Worm (Caenorhabditis elegans) whole organism, young adult: ENCODE measurements around the gene glit-1.

ENCODE experiments used
- B0261.1 ChIP-seq: sonication (generic microtip); optimal IDR thresholded peaks from 2 replicates; lab custom pipeline; 2016; ENCODE audit warnings: mild to moderate bottlenecking, missing genetic modification characterization, moderate library complexity, missing compliant biosample characterization
- D2030.7 ChIP-seq: fragments of 200-800 bp; sonication (Bioruptor generic); IDR thresholded peaks from 2 replicates; pipeline ENCODE4 v1.3.6; 2022; ENCODE audit warnings: missing genetic modification reagents, missing genetic modification characterization, missing compliant biosample characterization
- F10E7.11 ChIP-seq: sonication (generic microtip); optimal IDR thresholded peaks from 2 replicates; lab custom pipeline; 2017; ENCODE audit warnings: mild to moderate bottlenecking, missing genetic modification characterization, moderate library complexity, missing compliant biosample characterization
- F22D6.2 ChIP-seq: sonication (generic microtip); optimal IDR thresholded peaks from 2 replicates; lab custom pipeline; 2016; ENCODE audit warnings: mild to moderate bottlenecking, missing genetic modification characterization, missing compliant biosample characterization
- F23B12.7 ChIP-seq: sonication (generic microtip); optimal IDR thresholded peaks from 2 replicates; lab custom pipeline; 2017; ENCODE audit warnings: missing genetic modification characterization, mild to moderate bottlenecking, missing compliant biosample characterization, antibody characterized with exemption, moderate library complexity; ENCODE audit not compliant: insufficient read depth
- F33H1.4 ChIP-seq: fragments of 200-800 bp; sonication (Bioruptor generic); IDR thresholded peaks from 2 replicates; pipeline ENCODE4 v1.3.6; 2022; ENCODE audit warnings: missing genetic modification reagents, missing genetic modification characterization, missing compliant biosample characterization
- F39B2.1 ChIP-seq: fragments of 200-800 bp; sonication (Bioruptor generic); IDR thresholded peaks from 2 replicates; pipeline ENCODE4 v1.3.6; 2022; ENCODE audit warnings: missing genetic modification reagents, missing genetic modification characterization, missing compliant biosample characterization
- F55B11.4 ChIP-seq: sonication (generic microtip); optimal IDR thresholded peaks from 2 replicates; lab custom pipeline; 2016; ENCODE audit warnings: missing compliant biosample characterization, missing genetic modification characterization, borderline replicate concordance; ENCODE audit not compliant: insufficient read depth
- F57A8.1 ChIP-seq: fragments of 200-800 bp; sonication (Bioruptor generic); optimal IDR thresholded peaks from 2 replicates; lab custom pipeline; 2018; ENCODE audit warnings: mild to moderate bottlenecking, missing genetic modification characterization, moderate library complexity, missing compliant biosample characterization
- F57C9.4 ChIP-seq: sonication (generic microtip); optimal IDR thresholded peaks from 2 replicates; lab custom pipeline; 2017; ENCODE audit warnings: mild to moderate bottlenecking, missing genetic modification characterization, missing compliant biosample characterization
- K11D2.4 ChIP-seq: fragments of 200-800 bp; sonication (Bioruptor generic); IDR thresholded peaks from 2 replicates; pipeline ENCODE4 v1.3.6; 2022; ENCODE audit warnings: missing genetic modification reagents, missing genetic modification characterization, missing compliant biosample characterization
- T07F8.4 ChIP-seq: sonication (generic microtip); optimal IDR thresholded peaks from 2 replicates; lab custom pipeline; 2016; ENCODE audit warnings: mild to moderate bottlenecking, missing genetic modification characterization, moderate library complexity, missing compliant biosample characterization
- Y53G8AR.9 ChIP-seq: fragments of 200-800 bp; sonication (Bioruptor generic); conservative IDR thresholded peaks from 2 replicates; pipeline ENCODE4 v1.3.6; 2022; ENCODE audit warnings: missing genetic modification reagents, missing genetic modification characterization, missing compliant biosample characterization
- Y79H2A.3 ChIP-seq: fragments of 200-800 bp; sonication (Bioruptor generic); conservative IDR thresholded peaks from 2 replicates; pipeline ENCODE4 v1.3.6; 2022; ENCODE audit warnings: missing genetic modification reagents, missing genetic modification characterization, missing compliant biosample characterization
- ama-1 ChIP-seq, 3 experiments: fragments of 150-350 bp in 1 of 3; sonication (generic microtip) in 2 of 3; optimal IDR thresholded peaks; 2 replicates each; lab custom pipeline; 2014 to 2018; ENCODE audit warnings: missing biosample characterization in 2 of 3, missing genetic modification characterization in 2 of 3, missing genetic modification reagents in 2 of 3
- attf-3 ChIP-seq: fragments of 200-800 bp; sonication (Bioruptor generic); conservative IDR thresholded peaks from 2 replicates; pipeline ENCODE4 v1.3.6; 2022; ENCODE audit warnings: missing genetic modification reagents, missing genetic modification characterization, missing compliant biosample characterization
- bed-2 ChIP-seq: fragments of 200-800 bp; sonication (Bioruptor generic); IDR thresholded peaks from 2 replicates; pipeline ENCODE4 v1.3.6; 2022; ENCODE audit warnings: missing genetic modification reagents, missing genetic modification characterization, missing compliant biosample characterization
- cebp-1 ChIP-seq, 2 experiments: fragments of 200-800 bp in 1 of 2; sonication (Bioruptor generic) in 1 of 2; sonication (generic microtip) in 1 of 2; IDR thresholded peaks in 1 of 2; optimal IDR thresholded peaks in 1 of 2; 2 replicates each; pipeline versions ENCODE4 v1.3.6 to Lab custom; 2017 to 2022; ENCODE audit warnings: missing compliant biosample characterization in 2 of 2, missing genetic modification characterization in 2 of 2, mild to moderate bottlenecking in 1 of 2, missing genetic modification reagents in 1 of 2, moderate library complexity in 1 of 2
- ceh-27 ChIP-seq: fragments of 200-800 bp; sonication (Bioruptor generic); optimal IDR thresholded peaks from 2 replicates; lab custom pipeline; 2018; ENCODE audit warnings: mild to moderate bottlenecking, missing genetic modification characterization, moderate library complexity, missing compliant biosample characterization
- ceh-40 ChIP-seq: fragments of 200-800 bp; sonication (Bioruptor generic); IDR thresholded peaks from 2 replicates; pipeline ENCODE4 v1.3.6; 2022; ENCODE audit warnings: missing genetic modification characterization, missing compliant biosample characterization
- dox-1 ChIP-seq: fragments of 200-800 bp; sonication (Bioruptor generic); IDR thresholded peaks from 2 replicates; pipeline ENCODE4 v1.3.6; 2022; ENCODE audit warnings: missing genetic modification reagents, missing genetic modification characterization, missing compliant biosample characterization
- egrh-3 ChIP-seq: fragments of 200-800 bp; sonication (Bioruptor generic); IDR thresholded peaks from 2 replicates; pipeline ENCODE4 v1.3.6; 2022; ENCODE audit warnings: missing genetic modification reagents, missing genetic modification characterization, missing compliant biosample characterization
- hlh-12 ChIP-seq: sonication (generic microtip); optimal IDR thresholded peaks from 2 replicates; lab custom pipeline; 2016; ENCODE audit warnings: missing genetic modification characterization, missing compliant biosample characterization
- hmg-1.2 ChIP-seq: fragments of 200-800 bp; sonication (Bioruptor generic); IDR thresholded peaks from 2 replicates; pipeline ENCODE4 v1.3.6; 2022; ENCODE audit warnings: missing genetic modification reagents, missing genetic modification characterization, missing compliant biosample characterization
- hmg-20 ChIP-seq: fragments of 200-800 bp; sonication (Bioruptor generic); IDR thresholded peaks from 2 replicates; pipeline ENCODE4 v1.3.6; 2022; ENCODE audit warnings: missing genetic modification reagents, missing genetic modification characterization, missing compliant biosample characterization
- lsl-1 ChIP-seq: fragments of 200-800 bp; sonication (Bioruptor generic); optimal IDR thresholded peaks from 2 replicates; lab custom pipeline; 2018; ENCODE audit warnings: mild to moderate bottlenecking, missing genetic modification characterization, moderate library complexity, missing compliant biosample characterization
- madf-6 ChIP-seq: fragments of 200-800 bp; sonication (Bioruptor generic); IDR thresholded peaks from 2 replicates; pipeline ENCODE4 v1.3.6; 2022; ENCODE audit warnings: missing genetic modification reagents, missing genetic modification characterization, missing compliant biosample characterization
- mxl-1 ChIP-seq: sonication (generic microtip); optimal IDR thresholded peaks from 2 replicates; lab custom pipeline; 2016; ENCODE audit warnings: missing genetic modification characterization, missing compliant biosample characterization
- nfya-1 ChIP-seq: sonication (generic microtip); optimal IDR thresholded peaks from 2 replicates; lab custom pipeline; 2017; ENCODE audit warnings: antibody characterized with exemption, missing compliant biosample characterization, missing genetic modification characterization, borderline replicate concordance; ENCODE audit not compliant: insufficient read depth
- nhr-80 ChIP-seq: sonication (generic microtip); optimal IDR thresholded peaks from 2 replicates; lab custom pipeline; 2016; ENCODE audit warnings: missing genetic modification characterization, missing compliant biosample characterization
- rpc-1 ChIP-seq, 2 experiments: fragments of 150-350 bp in 1 of 2; sonication (generic microtip) in 1 of 2; optimal IDR thresholded peaks; 2 replicates each; lab custom pipeline; 2014 to 2018; ENCODE audit warnings: missing biosample characterization in 1 of 2, missing genetic modification characterization in 1 of 2, missing genetic modification reagents in 1 of 2, missing genotype in 1 of 2
- snpc-3.4 ChIP-seq: sonication (generic microtip); optimal IDR thresholded peaks from 2 replicates; lab custom pipeline; 2017; ENCODE audit warnings: missing genetic modification characterization, mild to moderate bottlenecking, missing compliant biosample characterization, antibody characterized with exemption, moderate library complexity, missing genotype, missing genetic modification reagents
- snpc-4 ChIP-seq, 5 experiments: fragments of 150-350 bp in 1 of 5; sonication (generic microtip) in 4 of 5; optimal IDR thresholded peaks; 2 replicates each; lab custom pipeline; 2014 to 2018; ENCODE audit warnings: missing genetic modification characterization in 5 of 5, missing biosample characterization in 3 of 5, antibody characterized with exemption in 2 of 5, mild to moderate bottlenecking in 2 of 5, missing compliant biosample characterization in 2 of 5, missing genotype in 2 of 5, moderate library complexity in 2 of 5, missing genetic modification reagents in 1 of 5
- tbp1 ChIP-seq: fragments of 200-800 bp; sonication (Bioruptor generic); optimal IDR thresholded peaks from 2 replicates; lab custom pipeline; 2018; ENCODE audit warnings: mild to moderate bottlenecking, missing genetic modification characterization, missing compliant biosample characterization
- tlf-1 ChIP-seq: fragments of 200-800 bp; sonication (Bioruptor generic); optimal IDR thresholded peaks from 2 replicates; lab custom pipeline; 2018; ENCODE audit warnings: mild to moderate bottlenecking, missing genetic modification characterization, missing compliant biosample characterization
- xnd-1 ChIP-seq: sonication (generic microtip); optimal IDR thresholded peaks from 2 replicates; lab custom pipeline; 2016; ENCODE audit warnings: missing genotype, missing genetic modification reagents, missing genetic modification characterization, missing compliant biosample characterization
- zfh-2 ChIP-seq: fragments of 200-800 bp; sonication (Bioruptor generic); conservative IDR thresholded peaks from 2 replicates; pipeline ENCODE4 v1.3.6; 2022; ENCODE audit warnings: missing genetic modification reagents, missing genetic modification characterization, missing compliant biosample characterization
- ztf-28 ChIP-seq: fragments of 200-800 bp; sonication (Bioruptor generic); IDR thresholded peaks from 2 replicates; pipeline ENCODE4 v1.3.6; 2022; ENCODE audit warnings: missing genetic modification reagents, missing genetic modification characterization, missing compliant biosample characterization
- ztf-3 ChIP-seq: fragments of 200-800 bp; sonication (Bioruptor generic); optimal IDR thresholded peaks from 2 replicates; lab custom pipeline; 2018; ENCODE audit warnings: mild to moderate bottlenecking, missing genetic modification characterization, missing compliant biosample characterization

glit-1 gene

DNA sequence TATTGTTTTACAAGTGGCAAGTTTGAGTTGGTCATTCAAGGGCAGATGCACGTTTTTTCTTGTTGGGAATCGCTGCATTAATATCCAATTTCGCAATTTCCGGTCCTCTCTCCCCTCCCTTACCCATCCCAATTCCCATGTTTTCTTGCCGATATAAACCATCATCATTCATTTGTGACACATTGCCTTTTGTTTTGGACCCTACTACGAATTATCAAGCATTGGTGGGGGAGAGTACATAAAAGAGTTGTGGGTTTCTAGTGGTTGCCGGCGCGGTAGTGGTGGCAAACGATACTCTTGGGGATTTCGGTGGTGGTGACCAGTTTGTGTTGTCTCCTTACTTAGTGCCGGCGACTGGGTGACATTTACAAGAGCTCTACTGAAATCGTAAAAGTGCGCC lies 30.2 kb downstream of the glit-1 start:
- TF ChIP-seq D2030.7 (no peak), snpc-4 (GFP tag; optimal IDR thresholded peaks at IDR 0.05; lab: Kevin White, UChicago) (no peak), snpc-4 (tag; optimal IDR thresholded peaks at IDR 0.05; lab: Kevin White, UChicago) (no peak)

- TF ChIP-seq dox-1 (GFP tag; lab: Robert Waterston, UW) (peak; percentile 47; the same call in 1 of the 2 replicates), hmg-20 (GFP tag; lab: Robert Waterston, UW) (no peak), F57C9.4 (tag; lab: Kevin White, UChicago) (no peak), lsl-1 (GFP tag; lab: Kevin White, UChicago) (no peak), nhr-80 (tag; lab: Kevin White, UChicago) (peak; percentile 55), zfh-2 (peak; percentile 79)
These were observed 32.0 kb downstream of the glit-1 start for ce11 chrX:4744037-4744436.

DNA sequence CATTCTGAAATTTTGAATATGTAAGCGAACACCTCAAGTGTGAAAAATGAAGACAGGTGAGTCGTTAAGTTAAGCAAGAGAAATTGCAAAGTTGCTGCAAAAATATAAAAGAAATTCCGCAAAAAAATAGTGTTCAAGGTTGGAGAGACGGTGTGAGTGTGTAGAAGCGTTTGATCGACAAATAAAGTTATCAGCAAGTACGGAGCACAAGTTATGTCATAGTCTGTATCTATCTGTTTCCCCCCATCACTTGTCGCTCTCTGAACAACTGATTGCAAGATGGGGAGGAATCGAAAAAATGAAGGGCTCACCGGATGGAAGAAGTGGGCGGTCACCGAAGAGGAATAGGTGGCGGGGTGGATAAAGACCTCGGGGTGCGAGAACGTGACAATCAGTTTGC lies 37.0 kb downstream of the glit-1 start, which contains the start of gene lon-2:
TSS of gene lon-2 (minus strand) at position 4 of the 400 bp plus-strand sequence.
- no peak for TF ChIP-seq xnd-1 (tag; lab: Kevin White, UChicago)
- no peak for TF ChIP-seq bed-2
- no peak for TF ChIP-seq hmg-20 (GFP tag; lab: Robert Waterston, UW)
- TF ChIP-seq B0261.1 = no peak
- no peak for TF ChIP-seq ztf-28 (GFP tag; lab: Robert Waterston, UW)
- TF ChIP-seq hmg-1.2 (GFP tag; lab: Robert Waterston, UW) = no peak
- no peak for TF ChIP-seq cebp-1 (GFP tag; IDR thresholded peaks at IDR 0.05; lab: Robert Waterston, UW)
- TF ChIP-seq cebp-1 (tag; optimal IDR thresholded peaks at IDR 0.05; lab: Kevin White, UChicago) = no peak
- TF ChIP-seq nhr-80 (tag; lab: Kevin White, UChicago) = peak; percentile 86
- TF ChIP-seq, all 124 proteins: peak for 1

ce11 chrX:4754725-4755124 lies 42.6 kb downstream of the glit-1 start, which contains the start of gene C39E6.2:
TSS of gene C39E6.2 (minus strand) at chrX:4755118.
- no peak for TF ChIP-seq F23B12.7 (tag; lab: Kevin White, UChicago)
- no peak for TF ChIP-seq ceh-40 (GFP tag; lab: Robert Waterston, UW)
- no peak for TF ChIP-seq ama-1 (optimal IDR thresholded peaks at IDR 0.05; lab: Kevin White, UChicago)
- no peak for TF ChIP-seq ama-1 (GFP tag; optimal IDR thresholded peaks at IDR 0.05; lab: Kevin White, UChicago)
- TF ChIP-seq Y53G8AR.9 (GFP tag; lab: Robert Waterston, UW) = no peak
- no peak for TF ChIP-seq F39B2.1
- no peak for TF ChIP-seq tlf-1 (GFP tag; lab: Kevin White, UChicago)
- no peak for TF ChIP-seq xnd-1 (tag; lab: Kevin White, UChicago)

DNA sequence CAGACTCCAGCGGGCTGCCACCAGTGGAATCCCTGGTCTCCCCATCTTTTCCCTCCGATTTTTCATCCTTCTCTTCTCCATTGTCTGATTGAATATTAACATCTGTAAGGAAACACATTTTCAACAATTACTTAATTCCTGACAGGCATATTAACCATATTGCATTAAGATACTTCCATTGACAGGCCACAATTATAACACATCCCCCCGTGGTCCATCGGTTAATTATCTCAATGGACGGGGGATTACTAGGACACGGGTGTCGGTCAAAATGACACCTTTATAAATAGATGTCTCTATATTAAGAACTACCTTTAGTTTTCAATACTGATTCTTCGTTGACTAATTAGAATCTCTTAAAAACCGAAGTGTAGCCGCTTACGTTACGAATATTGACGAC lies 47.6 kb downstream of the glit-1 start:
- TF ChIP-seq egrh-3 (no peak), F55B11.4 (tag; lab: Kevin White, UChicago) (no peak), nfya-1 (tag; lab: Kevin White, UChicago) (no peak), F10E7.11 (tag; lab: Kevin White, UChicago) (no peak), madf-6 (GFP tag; lab: Robert Waterston, UW) (no peak), ceh-40 (GFP tag; lab: Robert Waterston, UW) (no peak), F57A8.1 (no peak), ztf-3 (GFP tag; lab: Kevin White, UChicago) (no peak), hlh-12 (tag; lab: Kevin White, UChicago) (no peak), tbp1 (GFP tag; lab: Kevin White, UChicago) (no peak), rpc-1 (optimal IDR thresholded peaks at IDR 0.05; lab: Kevin White, UChicago) (no peak), rpc-1 (tag; optimal IDR thresholded peaks at IDR 0.05; lab: Kevin White, UChicago) (no peak), K11D2.4 (GFP tag; lab: Robert Waterston, UW) (no peak), snpc-3.4 (tag; lab: Kevin White, UChicago) (no peak), attf-3 (GFP tag; lab: Robert Waterston, UW) (no peak), T07F8.4 (tag; lab: Kevin White, UChicago) (no peak), ceh-27 (GFP tag; lab: Kevin White, UChicago) (no peak), F33H1.4 (GFP tag; lab: Robert Waterston, UW) (no peak), F22D6.2 (tag; lab: Kevin White, UChicago) (no peak), Y79H2A.3 (no peak), mxl-1 (tag; lab: Kevin White, UChicago) (no peak)
